Worm (Caenorhabditis elegans): ENCODE results near the gene B0303.4.

B0303.4 gene

ce11 chrIII:8674980-8675485 lies 14.6 kb upstream of the B0303.4 start, which contains the start of gene pgl-2:
Gene pgl-2, minus strand, starts transcription at chrIII:8675435.
- TF ChIP-seq T22C8.4 (GFP tag; IDR thresholded peaks at IDR 0.05) (no peak), ztf-29 (GFP tag; IDR thresholded peaks at IDR 0.05) (no peak), ztf-23 (GFP tag; IDR thresholded peaks at IDR 0.05) (no peak), cog-1 (tag; optimal IDR thresholded peaks at IDR 0.05) (no peak), med-1 (GFP tag; optimal IDR thresholded peaks at IDR 0.05; ENCODE audit: insufficient read depth) (no peak), tab-1 (GFP tag; IDR thresholded peaks at IDR 0.05) (no peak), flt-1 (GFP tag; IDR thresholded peaks at IDR 0.05) (no peak)

- peak; percentile 99 for TF ChIP-seq flt-1 (GFP tag; IDR thresholded peaks at IDR 0.05)
- peak; percentile 99 for TF ChIP-seq ztf-29 (GFP tag; IDR thresholded peaks at IDR 0.05)
- TF ChIP-seq klf-2 (GFP tag; conservative IDR thresholded peaks at IDR 0.05): peak; percentile 98
- peak; percentile 97 for TF ChIP-seq ztf-23 (GFP tag; IDR thresholded peaks at IDR 0.05)
- peak; percentile 84 for TF ChIP-seq med-1 (GFP tag; optimal IDR thresholded peaks at IDR 0.05; ENCODE audit: insufficient read depth)
- TF ChIP-seq cog-1 (tag; optimal IDR thresholded peaks at IDR 0.05): peak; percentile 92
- TF ChIP-seq tab-1 (GFP tag; IDR thresholded peaks at IDR 0.05): peak; percentile 99
- peak; percentile 95 for TF ChIP-seq ref-1 (GFP tag; conservative IDR thresholded peaks at IDR 0.05)
- peak; percentile 96 for TF ChIP-seq T22C8.4 (GFP tag; IDR thresholded peaks at IDR 0.05)
Observed at ce11 chrIII:8678371-8678770, 11.3 kb upstream of the B0303.4 start.

ce11 chrIII:8683679-8684263 lies 5.9 kb upstream of the B0303.4 start, which contains the start of gene fli-1:
Gene fli-1, minus strand, starts transcription at chrIII:8683736.
- no peak for TF ChIP-seq ztf-23 (GFP tag; IDR thresholded peaks at IDR 0.05)
- TF ChIP-seq cog-1 (tag; optimal IDR thresholded peaks at IDR 0.05): no peak
- TF ChIP-seq T22C8.4 (GFP tag; IDR thresholded peaks at IDR 0.05): no peak
- TF ChIP-seq klf-2 (GFP tag; conservative IDR thresholded peaks at IDR 0.05): no peak
- TF ChIP-seq tab-1 (GFP tag; IDR thresholded peaks at IDR 0.05): no peak
- no peak for TF ChIP-seq ztf-29 (GFP tag; IDR thresholded peaks at IDR 0.05)
- TF ChIP-seq ref-1 (GFP tag; conservative IDR thresholded peaks at IDR 0.05): no peak
- TF ChIP-seq med-1 (GFP tag; optimal IDR thresholded peaks at IDR 0.05; ENCODE audit: insufficient read depth): no peak
- no peak for TF ChIP-seq flt-1 (GFP tag; IDR thresholded peaks at IDR 0.05)

ce11 chrIII:8684421-8684820 lies 5.2 kb upstream of the B0303.4 start, which contains the start of gene anmt-1:
Gene anmt-1, plus strand, starts transcription at chrIII:8684808.
- TF ChIP-seq T22C8.4 (GFP tag; IDR thresholded peaks at IDR 0.05) (no peak), med-1 (GFP tag; optimal IDR thresholded peaks at IDR 0.05; ENCODE audit: insufficient read depth) (no peak), ztf-29 (GFP tag; IDR thresholded peaks at IDR 0.05) (no peak), flt-1 (GFP tag; IDR thresholded peaks at IDR 0.05) (no peak), cog-1 (tag; optimal IDR thresholded peaks at IDR 0.05) (no peak), ref-1 (GFP tag; conservative IDR thresholded peaks at IDR 0.05) (no peak), klf-2 (GFP tag; conservative IDR thresholded peaks at IDR 0.05) (no peak), ztf-23 (GFP tag; IDR thresholded peaks at IDR 0.05) (no peak), tab-1 (GFP tag; IDR thresholded peaks at IDR 0.05) (no peak)

- TF ChIP-seq T22C8.4 (GFP tag; IDR thresholded peaks at IDR 0.05) (no peak), flt-1 (GFP tag; IDR thresholded peaks at IDR 0.05) (no peak), tab-1 (GFP tag; IDR thresholded peaks at IDR 0.05) (no peak), med-1 (GFP tag; optimal IDR thresholded peaks at IDR 0.05; ENCODE audit: insufficient read depth) (no peak), cog-1 (tag; optimal IDR thresholded peaks at IDR 0.05) (no peak), klf-2 (GFP tag; conservative IDR thresholded peaks at IDR 0.05) (no peak), ref-1 (GFP tag; conservative IDR thresholded peaks at IDR 0.05) (no peak), ztf-23 (GFP tag; IDR thresholded peaks at IDR 0.05) (no peak), ztf-29 (GFP tag; IDR thresholded peaks at IDR 0.05) (no peak)
Observed at ce11 chrIII:8685590-8686240, 3.9 kb upstream of the B0303.4 start.

ce11 chrIII:8688438-8688946 lies 1.2 kb upstream of the B0303.4 start, which contains the start of gene hadb-1:
Gene hadb-1, minus strand, starts transcription at chrIII:8688488.
- TF ChIP-seq ref-1 (GFP tag; conservative IDR thresholded peaks at IDR 0.05): no peak
- TF ChIP-seq T22C8.4 (GFP tag; IDR thresholded peaks at IDR 0.05): no peak
- TF ChIP-seq klf-2 (GFP tag; conservative IDR thresholded peaks at IDR 0.05): no peak
- TF ChIP-seq ztf-23 (GFP tag; IDR thresholded peaks at IDR 0.05): no peak
- TF ChIP-seq tab-1 (GFP tag; IDR thresholded peaks at IDR 0.05): no peak
- no peak for TF ChIP-seq med-1 (GFP tag; optimal IDR thresholded peaks at IDR 0.05; ENCODE audit: insufficient read depth)
- TF ChIP-seq cog-1 (tag; optimal IDR thresholded peaks at IDR 0.05): no peak
- no peak for TF ChIP-seq flt-1 (GFP tag; IDR thresholded peaks at IDR 0.05)

ce11 chrIII:8689143-8689542 lies 507 bp upstream of the B0303.4 start:
- TF ChIP-seq tab-1 (GFP tag; IDR thresholded peaks at IDR 0.05): no peak
- no peak for TF ChIP-seq cog-1 (tag; optimal IDR thresholded peaks at IDR 0.05)
- no peak for TF ChIP-seq T22C8.4 (GFP tag; IDR thresholded peaks at IDR 0.05)
- no peak for TF ChIP-seq klf-2 (GFP tag; conservative IDR thresholded peaks at IDR 0.05)
- TF ChIP-seq ztf-29 (GFP tag; IDR thresholded peaks at IDR 0.05): no peak
- no peak for TF ChIP-seq ztf-23 (GFP tag; IDR thresholded peaks at IDR 0.05)
- TF ChIP-seq flt-1 (GFP tag; IDR thresholded peaks at IDR 0.05): no peak
- TF ChIP-seq med-1 (GFP tag; optimal IDR thresholded peaks at IDR 0.05; ENCODE audit: insufficient read depth): no peak
- TF ChIP-seq ref-1 (GFP tag; conservative IDR thresholded peaks at IDR 0.05): no peak

ce11 chrIII:8693322-8693721 lies 3.7 kb downstream of the B0303.4 start, which contains the start of gene B0303.7:
Gene B0303.7, plus strand, starts transcription at chrIII:8693622.
- TF ChIP-seq ref-1 (GFP tag; conservative IDR thresholded peaks at IDR 0.05) (no peak), ztf-29 (GFP tag; IDR thresholded peaks at IDR 0.05) (no peak), klf-2 (GFP tag; conservative IDR thresholded peaks at IDR 0.05) (no peak), T22C8.4 (GFP tag; IDR thresholded peaks at IDR 0.05) (no peak), cog-1 (tag; optimal IDR thresholded peaks at IDR 0.05) (no peak), ztf-23 (GFP tag; IDR thresholded peaks at IDR 0.05) (no peak), tab-1 (GFP tag; IDR thresholded peaks at IDR 0.05) (no peak), med-1 (GFP tag; optimal IDR thresholded peaks at IDR 0.05; ENCODE audit: insufficient read depth) (no peak), flt-1 (GFP tag; IDR thresholded peaks at IDR 0.05) (no peak)

ce11 chrIII:8696680-8697079 lies 7.0 kb downstream of the B0303.4 start:
- TF ChIP-seq cog-1 (tag; optimal IDR thresholded peaks at IDR 0.05): no peak

Data from whole organism, midembryonic.